Fruit fly (Drosophila melanogaster) whole organism, pupa: ENCODE results near the gene aph-1.
A peak's percentile ranks its signal among the peaks of the same experiment; 100 is the strongest.

ENCODE experiments used
- CG15710 ChIP-seq: fragments of 200-800 bp; sonication (Bioruptor generic); optimal IDR thresholded peaks from 2 replicates; lab custom pipeline; 2018; ENCODE audit warnings: missing biosample characterization, mild to moderate bottlenecking, missing genetic modification characterization, moderate library complexity
- CG4496 ChIP-seq: fragments of 200-800 bp; sonication (Bioruptor generic); IDR thresholded peaks from 3 replicates; pipeline ENCODE4 v1.3.6; 2022; ENCODE audit warnings: missing biosample characterization, missing genetic modification characterization
- CG9948 ChIP-seq: fragments of 200-800 bp; sonication (Bioruptor generic); optimal IDR thresholded peaks from 2 replicates; lab custom pipeline; 2018; ENCODE audit warnings: missing biosample characterization, mild to moderate bottlenecking, missing genetic modification characterization, moderate library complexity
- D1 ChIP-seq: fragments of 200-800 bp; sonication (Bioruptor generic); optimal IDR thresholded peaks from 2 replicates; lab custom pipeline; 2018; ENCODE audit warnings: missing biosample characterization, mild to moderate bottlenecking, missing genetic modification characterization, moderate library complexity
- fd96Ca ChIP-seq: fragments of 200-800 bp; sonication (Bioruptor generic); IDR thresholded peaks from 3 replicates; pipeline ENCODE4 v1.3.6; 2022; ENCODE audit warnings: missing biosample characterization, missing genetic modification characterization
- rn ChIP-seq: fragments of 200-800 bp; sonication (Bioruptor generic); IDR thresholded peaks from 2 replicates; pipeline ENCODE4 v1.3.6; 2022; ENCODE audit warnings: missing biosample characterization, missing genetic modification characterization

dm6 chr2L:2802527-2802926 lies 36.5 kb downstream of the aph-1 start:
- TF ChIP-seq CG15710 (tag; lab: Kevin White, UChicago) (peak; percentile 35), CG9948 (tag; lab: Kevin White, UChicago) (no peak), fd96Ca (GFP tag; lab: Robert Waterston, UW) (peak; percentile 46; the same call in 1 of the 3 replicates), rn (GFP tag; lab: Robert Waterston, UW) (no peak), D1 (tag; lab: Kevin White, UChicago) (no peak), CG4496 (GFP tag; lab: Robert Waterston, UW) (peak; percentile 45; the same call in 1 of the 3 replicates)
